Fruit fly (Drosophila melanogaster) whole organism, embryonic: ENCODE measurements around the gene CG31010.

Experiments used
- Awh ChIP-seq: fragments of 200-800 bp; sonication (Bioruptor generic); IDR thresholded peaks from 2 replicates; pipeline ENCODE4, ENCODE4 v1.3.6; 2022; ENCODE audit warnings: missing biosample characterization, missing genetic modification characterization
- CG10321 ChIP-seq: fragments of 200-800 bp; sonication (Bioruptor generic); IDR thresholded peaks from 2 replicates; pipeline ENCODE4 v1.3.6; 2022; ENCODE audit warnings: missing biosample characterization, missing genetic modification characterization
- CG10959 ChIP-seq: fragments of 200-800 bp; sonication (Bioruptor generic); IDR thresholded peaks from 2 replicates; pipeline ENCODE4 v1.3.6; 2022; ENCODE audit warnings: missing biosample characterization, missing genetic modification characterization
- CG12219 ChIP-seq: fragments of 200-800 bp; sonication (Bioruptor generic); optimal IDR thresholded peaks from 3 replicates; lab custom pipeline; 2018; ENCODE audit warnings: missing biosample characterization, mild to moderate bottlenecking, missing genetic modification characterization
- CG12391 ChIP-seq: fragments of 200-800 bp; sonication (Bioruptor generic); optimal IDR thresholded peaks from 3 replicates; lab custom pipeline; 2018; ENCODE audit warnings: missing biosample characterization, mild to moderate bottlenecking, missing genetic modification characterization, moderate library complexity
- CG12769 ChIP-seq: fragments of 200-800 bp; sonication (Bioruptor generic); optimal IDR thresholded peaks from 2 replicates; lab custom pipeline; 2019; ENCODE audit warnings: missing biosample characterization, mild to moderate bottlenecking, missing genetic modification characterization, moderate library complexity
- CG14050 ChIP-seq: fragments of 200-800 bp; sonication (Bioruptor generic); IDR thresholded peaks from 3 replicates; pipeline ENCODE4 v1.3.6; 2022; ENCODE audit warnings: missing biosample characterization, missing genetic modification characterization
- CG1832 ChIP-seq: fragments of 200-800 bp; sonication (Bioruptor generic); optimal IDR thresholded peaks from 2 replicates; lab custom pipeline; 2017; ENCODE audit warnings: missing biosample characterization, mild to moderate bottlenecking, missing genetic modification characterization, inconsistent platforms
- CG18599 ChIP-seq: fragments of 200-800 bp; sonication (Bioruptor generic); optimal IDR thresholded peaks from 3 replicates; lab custom pipeline; 2017; ENCODE audit warnings: missing biosample characterization, missing genetic modification characterization, mild to moderate bottlenecking, moderate library complexity, missing genetic modification reagents
- CG2712 ChIP-seq: fragments of 200-800 bp; optimal IDR thresholded peaks from 3 replicates; lab custom pipeline; 2019; ENCODE audit warnings: missing biosample characterization, mild to moderate bottlenecking, missing genetic modification characterization, moderate library complexity
- CG30403 ChIP-seq: fragments of 200-800 bp; sonication (Bioruptor generic); optimal IDR thresholded peaks from 3 replicates; lab custom pipeline; 2016; ENCODE audit warnings: missing biosample characterization, missing genetic modification characterization
- CG31441 ChIP-seq: fragments of 200-800 bp; sonication (Bioruptor generic); IDR thresholded peaks from 2 replicates; pipeline ENCODE4 v1.3.6; 2022; ENCODE audit warnings: missing biosample characterization, missing genetic modification characterization
- CG3407 ChIP-seq: fragments of 200-800 bp; sonication (Bioruptor generic); optimal IDR thresholded peaks from 2 replicates; lab custom pipeline; 2018; ENCODE audit warnings: missing biosample characterization, mild to moderate bottlenecking, missing genetic modification characterization
- CG34376 ChIP-seq: fragments of 200-800 bp; sonication (Bioruptor generic); optimal IDR thresholded peaks from 2 replicates; lab custom pipeline; 2018; ENCODE audit warnings: missing biosample characterization, mild to moderate bottlenecking, missing genetic modification characterization
- CG34422 ChIP-seq: fragments of 200-800 bp; sonication (Bioruptor generic); IDR thresholded peaks from 3 replicates; pipeline ENCODE4 v1.3.6; 2022; ENCODE audit warnings: missing biosample characterization, missing genetic modification characterization
- CG42726 ChIP-seq: fragments of 200-800 bp; sonication (Bioruptor generic); IDR thresholded peaks from 2 replicates; pipeline ENCODE4 v1.3.6; 2022; ENCODE audit warnings: missing biosample characterization, missing genetic modification characterization; ENCODE audit not compliant: partially characterized antibody
- CG4707 ChIP-seq: fragments of 200-800 bp; sonication (Bioruptor generic); optimal IDR thresholded peaks from 2 replicates; lab custom pipeline; 2018; ENCODE audit warnings: missing biosample characterization, mild to moderate bottlenecking, missing genetic modification characterization, moderate library complexity
- CG6689 ChIP-seq: fragments of 200-800 bp; sonication (Bioruptor generic); IDR thresholded peaks from 2 replicates; pipeline ENCODE4 v1.3.6; 2022; ENCODE audit warnings: missing biosample characterization, missing genetic modification characterization
- CG7372 ChIP-seq: fragments of 200-800 bp; sonication (Bioruptor generic); IDR thresholded peaks from 2 replicates; pipeline ENCODE4 v1.3.6; 2022; ENCODE audit warnings: missing biosample characterization, missing genetic modification characterization
- D19B ChIP-seq: fragments of 200-800 bp; sonication (Bioruptor generic); optimal IDR thresholded peaks from 2 replicates; lab custom pipeline; 2017; ENCODE audit warnings: missing biosample characterization, mild to moderate bottlenecking, missing genetic modification characterization
- Ets97D ChIP-seq: fragments of 200-800 bp; sonication (Bioruptor generic); optimal IDR thresholded peaks from 3 replicates; lab custom pipeline; 2016; ENCODE audit warnings: missing biosample characterization, missing genetic modification characterization
- HHEX ChIP-seq: fragments of 200-800 bp; sonication (Bioruptor generic); optimal IDR thresholded peaks from 3 replicates; lab custom pipeline; 2017; ENCODE audit warnings: missing biosample characterization, mild to moderate bottlenecking, missing genetic modification characterization, missing genetic modification reagents
- HLH4C ChIP-seq: fragments of 200-800 bp; sonication (Bioruptor generic); IDR thresholded peaks from 3 replicates; pipeline ENCODE4 v1.3.6; 2022; ENCODE audit warnings: missing biosample characterization, missing genetic modification characterization; ENCODE audit not compliant: partially characterized antibody
- Hr51 ChIP-seq, 2 experiments: fragments of 200-800 bp; sonication (Bioruptor generic); optimal IDR thresholded peaks; 2 replicates in 1 of 2; 3 replicates in 1 of 2; lab custom pipeline; 2016 to 2018; ENCODE audit warnings: missing biosample characterization in 2 of 2, missing genetic modification characterization in 2 of 2, mild to moderate bottlenecking in 1 of 2, moderate library complexity in 1 of 2
- Optix ChIP-seq: fragments of 200-800 bp; sonication (Bioruptor generic); IDR thresholded peaks from 3 replicates; pipeline ENCODE4 v1.3.6; 2022; ENCODE audit warnings: missing biosample characterization, missing genetic modification characterization
- PHDP ChIP-seq: fragments of 200-800 bp; sonication (Bioruptor generic); optimal IDR thresholded peaks from 3 replicates; lab custom pipeline; 2018; ENCODE audit warnings: missing biosample characterization, mild to moderate bottlenecking, missing genetic modification characterization, moderate library complexity
- Poxn ChIP-seq: fragments of 200-800 bp; sonication (Bioruptor generic); IDR thresholded peaks from 2 replicates; pipeline ENCODE4 v1.3.6; 2022; ENCODE audit warnings: missing biosample characterization, missing genetic modification characterization
- Rfx ChIP-seq: fragments of 200-800 bp; sonication (Bioruptor generic); IDR thresholded peaks from 2 replicates; pipeline ENCODE4 v1.3.6; 2022; ENCODE audit warnings: missing biosample characterization, missing genetic modification characterization
- Sox102F ChIP-seq: fragments of 200-800 bp; sonication (Bioruptor generic); optimal IDR thresholded peaks from 2 replicates; lab custom pipeline; 2018; ENCODE audit warnings: missing biosample characterization, mild to moderate bottlenecking, missing genetic modification characterization, moderate library complexity
- Xbp1 ChIP-seq: fragments of 200-800 bp; sonication (Bioruptor generic); optimal IDR thresholded peaks from 3 replicates; lab custom pipeline; 2016; ENCODE audit warnings: missing biosample characterization, mild to moderate bottlenecking, missing genetic modification characterization
- ara ChIP-seq: fragments of 200-800 bp; sonication (Bioruptor generic); IDR thresholded peaks from 2 replicates; pipeline ENCODE4 v1.3.6; 2022; ENCODE audit warnings: missing biosample characterization, missing genetic modification characterization
- bsh ChIP-seq, 2 experiments: fragments of 200-800 bp; sonication (Bioruptor generic); optimal IDR thresholded peaks; 2 replicates each; lab custom pipeline; 2017 to 2018; ENCODE audit warnings: mild to moderate bottlenecking in 2 of 2, missing biosample characterization in 2 of 2, missing genetic modification characterization in 2 of 2, moderate library complexity in 1 of 2
- chif ChIP-seq, 2 experiments: fragments of 200-800 bp; sonication (Bioruptor generic); optimal IDR thresholded peaks; 3 replicates each; lab custom pipeline; 2016; ENCODE audit warnings: missing biosample characterization in 2 of 2, missing genetic modification characterization in 2 of 2
- danr ChIP-seq: fragments of 200-800 bp; sonication (Bioruptor generic); IDR thresholded peaks from 2 replicates; pipeline ENCODE4 v1.3.6; 2022; ENCODE audit warnings: missing biosample characterization, missing genetic modification characterization
- ewg ChIP-seq: fragments of 200-800 bp; sonication (Bioruptor generic); optimal IDR thresholded peaks from 3 replicates; lab custom pipeline; 2017; ENCODE audit warnings: mild to moderate bottlenecking, missing biosample characterization, missing genetic modification reagents, missing genetic modification characterization
- fd96Cb ChIP-seq: fragments of 200-800 bp; sonication (Bioruptor generic); optimal IDR thresholded peaks from 2 replicates; lab custom pipeline; 2018; ENCODE audit warnings: missing biosample characterization, mild to moderate bottlenecking, missing genetic modification characterization, moderate library complexity
- gem ChIP-seq: fragments of 200-800 bp; sonication (Bioruptor generic); optimal IDR thresholded peaks from 2 replicates; lab custom pipeline; 2019; ENCODE audit warnings: missing biosample characterization, mild to moderate bottlenecking, missing genetic modification characterization, moderate library complexity
- klu ChIP-seq: fragments of 200-800 bp; sonication (Bioruptor generic); IDR thresholded peaks from 2 replicates; pipeline ENCODE4 v1.3.6; 2022; ENCODE audit warnings: missing biosample characterization, missing genetic modification characterization
- mirr ChIP-seq: fragments of 200-800 bp; sonication (Bioruptor generic); optimal IDR thresholded peaks from 3 replicates; lab custom pipeline; 2018; ENCODE audit warnings: missing biosample characterization, mild to moderate bottlenecking, missing genetic modification characterization
- nmo ChIP-seq: fragments of 200-800 bp; sonication (Bioruptor generic); optimal IDR thresholded peaks from 2 replicates; lab custom pipeline; 2018; ENCODE audit warnings: missing biosample characterization, mild to moderate bottlenecking, missing genetic modification characterization, moderate library complexity
- oc ChIP-seq: fragments of 200-800 bp; sonication (Bioruptor generic); optimal IDR thresholded peaks from 2 replicates; lab custom pipeline; 2018; ENCODE audit warnings: missing biosample characterization, mild to moderate bottlenecking, missing genetic modification characterization, moderate library complexity
- pan ChIP-seq, 4 experiments: fragments of >200 bp in 3 of 4; fragments of 200-800 bp in 1 of 4; sonication (Bioruptor generic) in 1 of 4; optimal IDR thresholded peaks in 3 of 4; IDR thresholded peaks in 1 of 4; 2 replicates each; pipeline versions ENCODE4 v1.3.6 to Lab custom; 2017 to 2022; ENCODE audit warnings: missing biosample characterization in 2 of 4, missing genetic modification characterization in 2 of 4, mixed read lengths in 1 of 4
- ranshi ChIP-seq: fragments of 200-800 bp; sonication (Bioruptor generic); IDR thresholded peaks from 2 replicates; pipeline ENCODE4 v1.3.6; 2022; ENCODE audit warnings: missing biosample characterization, missing genetic modification characterization
- scrt ChIP-seq: fragments of 200-800 bp; sonication (Bioruptor generic); optimal IDR thresholded peaks from 2 replicates; lab custom pipeline; 2018; ENCODE audit warnings: missing biosample characterization, mild to moderate bottlenecking, missing genetic modification characterization, moderate library complexity
- sens ChIP-seq: fragments of 200-800 bp; sonication (Bioruptor generic); peaks from one replicate; lab custom pipeline; 2016; ENCODE audit warnings: missing biosample characterization, missing genetic modification characterization
- sisA ChIP-seq: fragments of 200-800 bp; sonication (Bioruptor generic); IDR thresholded peaks from 2 replicates; pipeline ENCODE4 v1.3.6; 2022; ENCODE audit warnings: missing biosample characterization, missing genetic modification characterization
- vvl ChIP-seq: fragments of 200-800 bp; sonication (Bioruptor generic); IDR thresholded peaks from 2 replicates; pipeline ENCODE4 v1.3.6; 2022; ENCODE audit warnings: missing biosample characterization, missing genetic modification characterization
- wek ChIP-seq: fragments of 200-800 bp; sonication (Bioruptor generic); optimal IDR thresholded peaks from 3 replicates; lab custom pipeline; 2018; ENCODE audit warnings: missing biosample characterization, mild to moderate bottlenecking, missing genetic modification characterization, moderate library complexity
- zfh1 ChIP-seq: fragments of 200-800 bp; sonication (Bioruptor generic); IDR thresholded peaks from 3 replicates; pipeline ENCODE4 v1.3.6; 2022; ENCODE audit warnings: missing biosample characterization, missing genetic modification characterization

The CG31010 gene

dm6 chr3R:30718442-30718841 lies 12.5 kb upstream of the CG31010 start (continued):
- TF ChIP-seq klu (GFP tag; lab: Robert Waterston, UW) (no peak), ara (GFP tag; lab: Robert Waterston, UW) (peak; percentile 53; the same call in 1 of the 2 replicates), Sox102F (GFP tag; lab: Kevin White, UChicago) (peak; percentile 43), zfh1 (peak; percentile 81), CG14050 (GFP tag; lab: Robert Waterston, UW) (0 out of 3 replicates have a peak, but pooled peaks have one; percentile 20), chif (GFP tag; optimal IDR thresholded peaks at IDR 0.05; lab: Kevin White, UChicago) (peak in 1 of 2 experiments; percentile 21), HHEX (GFP tag; lab: Kevin White, UChicago) (no peak), CG10321 (GFP tag; lab: Robert Waterston, UW) (no peak), sens (GFP tag; lab: Kevin White, UChicago) (peak; percentile 77), nmo (peak; percentile 43), vvl (GFP tag; lab: Robert Waterston, UW) (peak; percentile 63), CG18599 (GFP tag; lab: Kevin White, UChicago) (peak; percentile 32), Ets97D (GFP tag; lab: Kevin White, UChicago) (no peak), scrt (no peak), Hr51 (GFP tag; optimal IDR thresholded peaks at IDR 0.05; lab: Kevin White, UChicago) (peak in 1 of 2 experiments; percentile 42), CG34376 (GFP tag; lab: Kevin White, UChicago) (no peak), CG1832 (no peak), CG4707 (GFP tag; lab: Kevin White, UChicago) (no peak), bsh (GFP tag; optimal IDR thresholded peaks at IDR 0.05; lab: Kevin White, UChicago) (peak in 1 of 2 experiments; percentile 58), CG7372 (GFP tag; lab: Robert Waterston, UW) (no peak), Optix (GFP tag; lab: Robert Waterston, UW) (0 out of 3 replicates have a peak, but pooled peaks have one; percentile 29), Awh (GFP tag; lab: Robert Waterston, UW) (peak; percentile 44; the same call in 1 of the 2 replicates), CG10959 (GFP tag; lab: Robert Waterston, UW) (no peak), ranshi (GFP tag; lab: Robert Waterston, UW) (peak; percentile 27; the same call in 1 of the 2 replicates), sisA (GFP tag; lab: Robert Waterston, UW) (0 out of 2 replicates have a peak, but pooled peaks have one; percentile 24), CG3407 (GFP tag; lab: Kevin White, UChicago) (peak; percentile 32), pan (optimal IDR thresholded peaks at IDR 0.05; lab: Kevin White, UChicago) (no peak), pan (GFP tag; optimal IDR thresholded peaks at IDR 0.05 in 1 of 2, IDR thresholded peaks at IDR 0.05 in 1 of 2) (peak in 1 of 2 experiments; percentile 15), Rfx (GFP tag; lab: Robert Waterston, UW) (0 out of 2 replicates have a peak, but pooled peaks have one; percentile 31), CG6689 (GFP tag; lab: Robert Waterston, UW) (peak; percentile 25; the same call in 1 of the 2 replicates), danr (GFP tag; lab: Robert Waterston, UW) (0 out of 2 replicates have a peak, but pooled peaks have one; percentile 15), wek (GFP tag; lab: Kevin White, UChicago) (no peak), PHDP (tag; lab: Kevin White, UChicago) (no peak), D19B (peak; percentile 73), CG12219 (peak; percentile 8), CG30403 (peak; percentile 14), CG31441 (GFP tag; lab: Robert Waterston, UW) (0 out of 2 replicates have a peak, but pooled peaks have one; percentile 9), fd96Cb (tag; lab: Kevin White, UChicago) (peak; percentile 19), CG12769 (tag; lab: Kevin White, UChicago) (peak; percentile 5), CG42726 (no peak), Xbp1 (GFP tag; lab: Kevin White, UChicago) (peak; percentile 16), gem (tag; lab: Kevin White, UChicago) (peak; percentile 50), ewg (GFP tag; lab: Kevin White, UChicago) (peak; percentile 2), mirr (GFP tag; lab: Kevin White, UChicago) (no peak), oc (peak; percentile 45), CG34422 (GFP tag; lab: Robert Waterston, UW) (peak; percentile 40; the same call in 1 of the 3 replicates), Poxn (GFP tag; lab: Robert Waterston, UW) (no peak), CG12391 (tag; lab: Kevin White, UChicago) (peak; percentile 22), HLH4C (GFP tag; lab: Robert Waterston, UW) (no peak), CG2712 (tag; lab: Kevin White, UChicago) (peak; percentile 53)
